Worm (Caenorhabditis elegans): ENCODE measurements around the gene F53A3.1.

Gene F53A3.1

ce11 chrIII:1943488-1943887, at the start of gene F53A3.1:
TSS of gene F53A3.1 (minus strand) at chrIII:1943637.
- TF ChIP-seq hmbx-1 (tag; optimal IDR thresholded peaks at IDR 0.05) (no peak), pes-1 (GFP tag; IDR thresholded peaks at IDR 0.05) (0 out of 2 replicates have a peak, but pooled peaks have one; percentile 27)

- no peak for TF ChIP-seq hnd-1 (tag; optimal IDR thresholded peaks at IDR 0.05)
- no peak for TF ChIP-seq scrt-1 (GFP tag; IDR thresholded peaks at IDR 0.05)
- no peak for TF ChIP-seq ama-1 (optimal IDR thresholded peaks at IDR 0.05)
- no peak for TF ChIP-seq ets-7 (tag; optimal IDR thresholded peaks at IDR 0.05)
- no peak for TF ChIP-seq hmg-4 (GFP tag; optimal IDR thresholded peaks at IDR 0.05)
- no peak for TF ChIP-seq tbx-37 (GFP tag; conservative IDR thresholded peaks at IDR 0.05)
- TF ChIP-seq tra-4 (tag; optimal IDR thresholded peaks at IDR 0.05), result no peak
- TF ChIP-seq F13C5.2 (tag; optimal IDR thresholded peaks at IDR 0.05), result no peak
- no peak for TF ChIP-seq hmbx-1 (tag; optimal IDR thresholded peaks at IDR 0.05)
- no peak for TF ChIP-seq sea-1 (GFP tag; conservative IDR thresholded peaks at IDR 0.05)
These were observed 46.5 kb upstream of the F53A3.1 start for ce11 chrIII:1989940-1990339.

ce11 chrIII:1987693-1988092, 44.3 kb upstream of the F53A3.1 start, which contains the start of gene Y39A3B.8:
TSS of gene Y39A3B.8 (plus strand) at chrIII:1987993.
- TF ChIP-seq ceh-13 (GFP tag; optimal IDR thresholded peaks at IDR 0.05), result no peak
- no peak for TF ChIP-seq tbx-37 (GFP tag; conservative IDR thresholded peaks at IDR 0.05)

- TF ChIP-seq flt-1 (GFP tag; IDR thresholded peaks at IDR 0.05), result no peak
- no peak for TF ChIP-seq ceh-13 (GFP tag; optimal IDR thresholded peaks at IDR 0.05)
- TF ChIP-seq F13C5.2 (tag; optimal IDR thresholded peaks at IDR 0.05), result no peak
- TF ChIP-seq ceh-36 (tag; optimal IDR thresholded peaks at IDR 0.05), result no peak
- no peak for TF ChIP-seq pes-1 (GFP tag; IDR thresholded peaks at IDR 0.05)
- no peak for TF ChIP-seq hmbx-1 (tag; optimal IDR thresholded peaks at IDR 0.05)
- TF ChIP-seq aly-1 (tag; optimal IDR thresholded peaks at IDR 0.05), result no peak
- TF ChIP-seq hnd-1 (tag; optimal IDR thresholded peaks at IDR 0.05), result no peak
- no peak for TF ChIP-seq tbx-37 (GFP tag; conservative IDR thresholded peaks at IDR 0.05)
- no peak for TF ChIP-seq hmg-4 (GFP tag; optimal IDR thresholded peaks at IDR 0.05)
- no peak for TF ChIP-seq scrt-1 (GFP tag; IDR thresholded peaks at IDR 0.05)
- TF ChIP-seq sea-1 (GFP tag; conservative IDR thresholded peaks at IDR 0.05), result no peak
- TF ChIP-seq tbx-11 (GFP tag; IDR thresholded peaks at IDR 0.05), result no peak
- TF ChIP-seq B0310.2 (tag; optimal IDR thresholded peaks at IDR 0.05), result no peak
- no peak for TF ChIP-seq ama-1 (optimal IDR thresholded peaks at IDR 0.05)
- TF ChIP-seq ets-7 (tag; optimal IDR thresholded peaks at IDR 0.05), result no peak
- no peak for TF ChIP-seq tra-4 (tag; optimal IDR thresholded peaks at IDR 0.05)
These were observed 41.4 kb upstream of the F53A3.1 start, which contains the start of gene Y39A3B.7 for ce11 chrIII:1984860-1985259. TSS of gene Y39A3B.7 (minus strand) at chrIII:1984960.

- TF ChIP-seq F13C5.2 (tag; optimal IDR thresholded peaks at IDR 0.05) (no peak), aly-1 (tag; optimal IDR thresholded peaks at IDR 0.05) (no peak), hnd-1 (tag; optimal IDR thresholded peaks at IDR 0.05) (no peak), flt-1 (GFP tag; IDR thresholded peaks at IDR 0.05) (no peak), ceh-13 (GFP tag; optimal IDR thresholded peaks at IDR 0.05) (no peak), ama-1 (optimal IDR thresholded peaks at IDR 0.05) (no peak), ets-7 (tag; optimal IDR thresholded peaks at IDR 0.05) (no peak), pes-1 (GFP tag; IDR thresholded peaks at IDR 0.05) (no peak), B0310.2 (tag; optimal IDR thresholded peaks at IDR 0.05) (no peak), tbx-37 (GFP tag; conservative IDR thresholded peaks at IDR 0.05) (no peak), sea-1 (GFP tag; conservative IDR thresholded peaks at IDR 0.05) (no peak), tbx-11 (GFP tag; IDR thresholded peaks at IDR 0.05) (no peak), hmbx-1 (tag; optimal IDR thresholded peaks at IDR 0.05) (no peak), tra-4 (tag; optimal IDR thresholded peaks at IDR 0.05) (no peak), scrt-1 (GFP tag; IDR thresholded peaks at IDR 0.05) (no peak), hmg-4 (GFP tag; optimal IDR thresholded peaks at IDR 0.05) (no peak), ceh-36 (tag; optimal IDR thresholded peaks at IDR 0.05) (no peak)
These were observed 39.3 kb upstream of the F53A3.1 start, which contains the start of gene srd-66 for ce11 chrIII:1982597-1983244. TSS of gene srd-66 (minus strand) at chrIII:1982647.

ce11 chrIII:1981467-1981866, 38.0 kb upstream of the F53A3.1 start:
- TF ChIP-seq F13C5.2 (tag; optimal IDR thresholded peaks at IDR 0.05) (no peak), flt-1 (GFP tag; IDR thresholded peaks at IDR 0.05) (no peak), hnd-1 (tag; optimal IDR thresholded peaks at IDR 0.05) (no peak), ceh-36 (tag; optimal IDR thresholded peaks at IDR 0.05) (no peak), ama-1 (optimal IDR thresholded peaks at IDR 0.05) (no peak), tbx-11 (GFP tag; IDR thresholded peaks at IDR 0.05) (no peak), scrt-1 (GFP tag; IDR thresholded peaks at IDR 0.05) (no peak), tbx-37 (GFP tag; conservative IDR thresholded peaks at IDR 0.05) (no peak), hmbx-1 (tag; optimal IDR thresholded peaks at IDR 0.05) (no peak), tra-4 (tag; optimal IDR thresholded peaks at IDR 0.05) (no peak), ceh-13 (GFP tag; optimal IDR thresholded peaks at IDR 0.05) (no peak), ets-7 (tag; optimal IDR thresholded peaks at IDR 0.05) (no peak), sea-1 (GFP tag; conservative IDR thresholded peaks at IDR 0.05) (no peak), B0310.2 (tag; optimal IDR thresholded peaks at IDR 0.05) (no peak), hmg-4 (GFP tag; optimal IDR thresholded peaks at IDR 0.05) (no peak), pes-1 (GFP tag; IDR thresholded peaks at IDR 0.05) (no peak), aly-1 (tag; optimal IDR thresholded peaks at IDR 0.05) (no peak)

ce11 chrIII:1977424-1977823, 34.0 kb upstream of the F53A3.1 start:
- no peak for TF ChIP-seq hmg-4 (GFP tag; optimal IDR thresholded peaks at IDR 0.05)
- TF ChIP-seq ceh-13 (GFP tag; optimal IDR thresholded peaks at IDR 0.05), result no peak
- TF ChIP-seq sea-1 (GFP tag; conservative IDR thresholded peaks at IDR 0.05), result no peak
- TF ChIP-seq flt-1 (GFP tag; IDR thresholded peaks at IDR 0.05), result no peak
- no peak for TF ChIP-seq pes-1 (GFP tag; IDR thresholded peaks at IDR 0.05)
- no peak for TF ChIP-seq ama-1 (optimal IDR thresholded peaks at IDR 0.05)
- TF ChIP-seq ets-7 (tag; optimal IDR thresholded peaks at IDR 0.05), result no peak
- TF ChIP-seq aly-1 (tag; optimal IDR thresholded peaks at IDR 0.05), result no peak
- no peak for TF ChIP-seq scrt-1 (GFP tag; IDR thresholded peaks at IDR 0.05)
- TF ChIP-seq B0310.2 (tag; optimal IDR thresholded peaks at IDR 0.05), result no peak
- no peak for TF ChIP-seq hmbx-1 (tag; optimal IDR thresholded peaks at IDR 0.05)
- TF ChIP-seq tra-4 (tag; optimal IDR thresholded peaks at IDR 0.05), result no peak

Data from whole organism, early embryonic.